Worm (Caenorhabditis elegans): ENCODE results near the gene clec-140.

Gene clec-140

ce11 chrII:4675481-4675880, 2.6 kb downstream of the clec-140 start, which contains the start of gene T05A7.3:
T05A7.3 (plus strand) TSS chrII:4675781.
- TF ChIP-seq ZK546.5 (tag; optimal IDR thresholded peaks at IDR 0.05) (no peak), nhr-43 (tag; optimal IDR thresholded peaks at IDR 0.05; ENCODE audit: poor library complexity, severe bottlenecking) (no peak), sea-2 (GFP tag; optimal IDR thresholded peaks at IDR 0.05) (no peak)

ce11 chrII:4676241-4676640, 3.4 kb downstream of the clec-140 start:
- TF ChIP-seq sea-2 (GFP tag; optimal IDR thresholded peaks at IDR 0.05): no peak
- TF ChIP-seq ama-1 (optimal IDR thresholded peaks at IDR 0.05): no peak
- no peak for TF ChIP-seq ztf-4 (tag; optimal IDR thresholded peaks at IDR 0.05)
- TF ChIP-seq egl-27 (tag; optimal IDR thresholded peaks at IDR 0.05): no peak
- no peak for TF ChIP-seq lin-39 (tag; optimal IDR thresholded peaks at IDR 0.05)
- no peak for TF ChIP-seq fkh-10 (GFP tag; optimal IDR thresholded peaks at IDR 0.05)
- TF ChIP-seq elt-1 (tag; optimal IDR thresholded peaks at IDR 0.05): no peak
- TF ChIP-seq mml-1 (tag; optimal IDR thresholded peaks at IDR 0.05): no peak
- no peak for TF ChIP-seq nfya-1 (tag; optimal IDR thresholded peaks at IDR 0.05; ENCODE audit: insufficient read depth)
- TF ChIP-seq aly-2 (tag; optimal IDR thresholded peaks at IDR 0.05): no peak
- TF ChIP-seq nhr-25 (tag; optimal IDR thresholded peaks at IDR 0.05): no peak
- TF ChIP-seq daf-12 (tag; optimal IDR thresholded peaks at IDR 0.05): no peak
- TF ChIP-seq eor-1 (tag; optimal IDR thresholded peaks at IDR 0.05): no peak
- no peak for TF ChIP-seq nhr-28 (tag; optimal IDR thresholded peaks at IDR 0.05)
- no peak for TF ChIP-seq nhr-237 (tag; optimal IDR thresholded peaks at IDR 0.05)
- no peak for TF ChIP-seq jun-1 (tag; optimal IDR thresholded peaks at IDR 0.05)
- no peak for TF ChIP-seq nhr-77 (tag; optimal IDR thresholded peaks at IDR 0.05)

- TF ChIP-seq nhr-11 (tag; optimal IDR thresholded peaks at IDR 0.05): no peak
- TF ChIP-seq nhr-25 (tag; optimal IDR thresholded peaks at IDR 0.05): no peak
- no peak for TF ChIP-seq hmg-11 (tag; optimal IDR thresholded peaks at IDR 0.05)
- no peak for TF ChIP-seq ceh-28 (tag; optimal IDR thresholded peaks at IDR 0.05)
- TF ChIP-seq fos-1 (tag; optimal IDR thresholded peaks at IDR 0.05): no peak
- TF ChIP-seq elt-1 (tag; optimal IDR thresholded peaks at IDR 0.05): no peak
- no peak for TF ChIP-seq zag-1 (tag; optimal IDR thresholded peaks at IDR 0.05)
- no peak for TF ChIP-seq nhr-67 (tag; optimal IDR thresholded peaks at IDR 0.05)
- TF ChIP-seq ztf-4 (tag; optimal IDR thresholded peaks at IDR 0.05): no peak
- TF ChIP-seq nhr-76 (tag; optimal IDR thresholded peaks at IDR 0.05): no peak
- TF ChIP-seq egl-5 (tag; optimal IDR thresholded peaks at IDR 0.05): no peak
- no peak for TF ChIP-seq pha-4 (tag; optimal IDR thresholded peaks at IDR 0.05)
- no peak for TF ChIP-seq lin-15B (tag; optimal IDR thresholded peaks at IDR 0.05)
- TF ChIP-seq elt-2 (tag; optimal IDR thresholded peaks at IDR 0.05): no peak
- no peak for TF ChIP-seq daf-12 (tag; optimal IDR thresholded peaks at IDR 0.05)
- TF ChIP-seq fkh-10 (GFP tag; optimal IDR thresholded peaks at IDR 0.05): no peak
- TF ChIP-seq sea-2 (GFP tag; optimal IDR thresholded peaks at IDR 0.05): no peak
These were observed 5.1 kb downstream of the clec-140 start, which contains the start of gene T05A7.1 for ce11 chrII:4677916-4678315. T05A7.1 (plus strand) TSS chrII:4678216.

ce11 chrII:4681391-4681790, 8.5 kb downstream of the clec-140 start, which contains the start of gene T05A7.7:
T05A7.7 (minus strand) TSS chrII:4681491.
- TF ChIP-seq tbx-2 (tag; optimal IDR thresholded peaks at IDR 0.05) (no peak), nhr-237 (tag; optimal IDR thresholded peaks at IDR 0.05) (no peak), ama-1 (optimal IDR thresholded peaks at IDR 0.05) (no peak), aly-2 (tag; optimal IDR thresholded peaks at IDR 0.05) (no peak), pha-4 (tag; optimal IDR thresholded peaks at IDR 0.05) (no peak), ceh-9 (tag; optimal IDR thresholded peaks at IDR 0.05) (no peak), snpc-4 (tag; optimal IDR thresholded peaks at IDR 0.05) (no peak), ZK546.5 (tag; optimal IDR thresholded peaks at IDR 0.05) (no peak), daf-12 (tag; optimal IDR thresholded peaks at IDR 0.05) (no peak), unc-62 (GFP tag; optimal IDR thresholded peaks at IDR 0.05) (no peak), mml-1 (tag; optimal IDR thresholded peaks at IDR 0.05) (no peak), fos-1 (tag; optimal IDR thresholded peaks at IDR 0.05) (no peak), nhr-43 (tag; optimal IDR thresholded peaks at IDR 0.05; ENCODE audit: poor library complexity, severe bottlenecking) (no peak), hmg-11 (tag; optimal IDR thresholded peaks at IDR 0.05) (no peak), nhr-23 (tag; optimal IDR thresholded peaks at IDR 0.05) (no peak), mdl-1 (tag; optimal IDR thresholded peaks at IDR 0.05) (no peak), pqm-1 (tag; optimal IDR thresholded peaks at IDR 0.05) (no peak), egl-27 (tag; optimal IDR thresholded peaks at IDR 0.05) (no peak), eor-1 (tag; optimal IDR thresholded peaks at IDR 0.05) (no peak), lin-15B (tag; optimal IDR thresholded peaks at IDR 0.05) (no peak)
